Worm (Caenorhabditis elegans) whole organism, late embryonic: ENCODE measurements around the gene spe-36.
A peak's percentile ranks its signal among the peaks of the same experiment; 100 is the strongest.

Experiments
- C08G9.2 ChIP-seq: sonication (generic microtip); optimal IDR thresholded peaks from 2 replicates; lab custom pipeline; 2016; ENCODE audit warnings: mild to moderate bottlenecking, missing genetic modification characterization, moderate library complexity, missing compliant biosample characterization
- K09A11.1 ChIP-seq: sonication (generic microtip); optimal IDR thresholded peaks from 2 replicates; lab custom pipeline; 2017; ENCODE audit warnings: antibody characterized with exemption, mild to moderate bottlenecking, missing genetic modification characterization, missing compliant biosample characterization; ENCODE audit not compliant: insufficient read depth
- T23F11.4 ChIP-seq: fragments of 200-800 bp; sonication (Bioruptor generic); optimal IDR thresholded peaks from 2 replicates; lab custom pipeline; 2018; ENCODE audit warnings: mild to moderate bottlenecking, missing genetic modification characterization, missing compliant biosample characterization
- ahr-1 ChIP-seq: sonication (generic microtip); optimal IDR thresholded peaks from 2 replicates; lab custom pipeline; 2016; ENCODE audit warnings: missing genetic modification characterization, missing compliant biosample characterization
- ceh-14 ChIP-seq: sonication (generic microtip); optimal IDR thresholded peaks from 2 replicates; lab custom pipeline; 2016; ENCODE audit warnings: missing genotype, missing genetic modification characterization, missing compliant biosample characterization
- ceh-18 ChIP-seq: sonication (generic microtip); optimal IDR thresholded peaks from 2 replicates; lab custom pipeline; 2016; ENCODE audit warnings: missing genetic modification characterization, missing compliant biosample characterization
- ceh-19 ChIP-seq: fragments of 200-800 bp; sonication (Bioruptor generic); optimal IDR thresholded peaks from 2 replicates; lab custom pipeline; 2018; ENCODE audit warnings: mild to moderate bottlenecking, missing genetic modification characterization, missing compliant biosample characterization
- ceh-2 ChIP-seq: sonication (generic microtip); optimal IDR thresholded peaks from 2 replicates; lab custom pipeline; 2016; ENCODE audit warnings: missing genotype, missing genetic modification characterization, missing compliant biosample characterization
- ceh-24 ChIP-seq: sonication (generic microtip); optimal IDR thresholded peaks from 2 replicates; lab custom pipeline; 2016; ENCODE audit warnings: mild to moderate bottlenecking, missing genetic modification characterization, missing compliant biosample characterization
- ceh-30 ChIP-seq: fragments of 150-350 bp; optimal IDR thresholded peaks from 2 replicates; lab custom pipeline; 2014; ENCODE audit warnings: missing biosample characterization, missing genetic modification characterization
- ceh-31 ChIP-seq: sonication (generic microtip); optimal IDR thresholded peaks from 2 replicates; lab custom pipeline; 2016; ENCODE audit warnings: missing genetic modification characterization, missing compliant biosample characterization
- ceh-34 ChIP-seq: sonication (generic microtip); optimal IDR thresholded peaks from 2 replicates; lab custom pipeline; 2016; ENCODE audit warnings: mild to moderate bottlenecking, missing genetic modification characterization, missing compliant biosample characterization
- ceh-45 ChIP-seq: fragments of 200-800 bp; sonication (Bioruptor generic); IDR thresholded peaks from 2 replicates; pipeline ENCODE4 v1.3.6; 2022; ENCODE audit warnings: missing genetic modification reagents, missing genetic modification characterization, missing compliant biosample characterization
- ceh-6 ChIP-seq: fragments of 200-800 bp; sonication (Bioruptor generic); optimal IDR thresholded peaks from 2 replicates; lab custom pipeline; 2018; ENCODE audit warnings: mild to moderate bottlenecking, missing genetic modification characterization, missing compliant biosample characterization
- dmd-4 ChIP-seq: sonication (generic microtip); optimal IDR thresholded peaks from 2 replicates; lab custom pipeline; 2016; ENCODE audit warnings: borderline replicate concordance, missing genetic modification characterization, missing compliant biosample characterization
- elt-2 ChIP-seq: sonication (generic microtip); optimal IDR thresholded peaks from 2 replicates; lab custom pipeline; 2016; ENCODE audit warnings: missing genetic modification reagents, missing genetic modification characterization, missing compliant biosample characterization
- eyg-1 ChIP-seq: sonication (generic microtip); optimal IDR thresholded peaks from 2 replicates; lab custom pipeline; 2016; ENCODE audit warnings: missing genotype, missing genetic modification characterization, missing compliant biosample characterization
- fkh-6 ChIP-seq: sonication (generic microtip); optimal IDR thresholded peaks from 2 replicates; lab custom pipeline; 2016; ENCODE audit warnings: missing genetic modification characterization, missing compliant biosample characterization
- gmeb-2 ChIP-seq: sonication (generic microtip); optimal IDR thresholded peaks from 2 replicates; lab custom pipeline; 2016; ENCODE audit warnings: missing genetic modification characterization, inconsistent platforms, missing compliant biosample characterization
- hlh-13 ChIP-seq: fragments of 200-800 bp; sonication (Bioruptor generic); optimal IDR thresholded peaks from 2 replicates; lab custom pipeline; 2018; ENCODE audit warnings: mild to moderate bottlenecking, missing genetic modification characterization, missing compliant biosample characterization
- hlh-15 ChIP-seq: sonication (generic microtip); optimal IDR thresholded peaks from 2 replicates; lab custom pipeline; 2016; ENCODE audit warnings: missing genetic modification characterization, missing compliant biosample characterization
- hlh-6 ChIP-seq: sonication (generic microtip); optimal IDR thresholded peaks from 2 replicates; lab custom pipeline; 2016; ENCODE audit warnings: missing genotype, missing genetic modification characterization, missing compliant biosample characterization
- hlh-8 ChIP-seq: sonication (generic microtip); optimal IDR thresholded peaks from 2 replicates; lab custom pipeline; 2016; ENCODE audit warnings: missing genotype, missing genetic modification characterization, missing compliant biosample characterization
- nfya-1 ChIP-seq: sonication (generic microtip); optimal IDR thresholded peaks from 2 replicates; lab custom pipeline; 2017; ENCODE audit warnings: missing genetic modification characterization, mild to moderate bottlenecking, missing compliant biosample characterization, antibody characterized with exemption, moderate library complexity
- nhr-11 ChIP-seq: fragments of 150-350 bp; optimal IDR thresholded peaks from 2 replicates; lab custom pipeline; 2014; ENCODE audit warnings: missing biosample characterization, missing genetic modification characterization
- nhr-232 ChIP-seq: sonication (generic microtip); optimal IDR thresholded peaks from 2 replicates; lab custom pipeline; 2016; ENCODE audit warnings: missing genetic modification characterization, missing compliant biosample characterization
- npax-4 ChIP-seq: sonication (generic microtip); optimal IDR thresholded peaks from 2 replicates; lab custom pipeline; 2016; ENCODE audit warnings: missing genetic modification characterization, missing compliant biosample characterization
- pag-3 ChIP-seq: sonication (generic microtip); optimal IDR thresholded peaks from 2 replicates; lab custom pipeline; 2016; ENCODE audit warnings: missing compliant biosample characterization, missing genetic modification characterization, borderline replicate concordance
- pat-9 ChIP-seq: fragments of 200-800 bp; sonication (Bioruptor generic); optimal IDR thresholded peaks from 2 replicates; lab custom pipeline; 2018; ENCODE audit warnings: mild to moderate bottlenecking, missing genetic modification characterization, moderate library complexity, missing compliant biosample characterization
- pqm-1 ChIP-seq: sonication (generic microtip); optimal IDR thresholded peaks from 2 replicates; lab custom pipeline; 2016; ENCODE audit warnings: missing genetic modification characterization, missing compliant biosample characterization
- pros-1 ChIP-seq: fragments of 150-350 bp; optimal IDR thresholded peaks from 2 replicates; lab custom pipeline; 2014; ENCODE audit warnings: missing biosample characterization, missing genetic modification reagents, missing genetic modification characterization
- ref-2 ChIP-seq: sonication (generic microtip); optimal IDR thresholded peaks from 2 replicates; lab custom pipeline; 2016; ENCODE audit warnings: missing genetic modification characterization, missing compliant biosample characterization
- sdc-2 ChIP-seq: sonication (generic microtip); optimal IDR thresholded peaks from 2 replicates; lab custom pipeline; 2016; ENCODE audit warnings: missing genotype, missing genetic modification characterization, missing compliant biosample characterization
- sox-4 ChIP-seq: sonication (generic microtip); optimal IDR thresholded peaks from 2 replicates; lab custom pipeline; 2017; ENCODE audit warnings: mild to moderate bottlenecking, missing genetic modification characterization, inconsistent platforms, missing compliant biosample characterization
- syd-9 ChIP-seq: sonication (generic microtip); optimal IDR thresholded peaks from 2 replicates; lab custom pipeline; 2016; ENCODE audit warnings: mild to moderate bottlenecking, missing genetic modification characterization, moderate library complexity, missing compliant biosample characterization
- tbx-2 ChIP-seq: sonication (generic microtip); optimal IDR thresholded peaks from 2 replicates; lab custom pipeline; 2016; ENCODE audit warnings: missing genetic modification characterization, missing compliant biosample characterization
- tbx-7 ChIP-seq: sonication (generic microtip); optimal IDR thresholded peaks from 2 replicates; lab custom pipeline; 2016; ENCODE audit warnings: missing genotype, missing genetic modification characterization, missing compliant biosample characterization
- ttx-3 ChIP-seq: sonication (generic microtip); optimal IDR thresholded peaks from 2 replicates; lab custom pipeline; 2016; ENCODE audit warnings: missing genetic modification reagents, missing genetic modification characterization, missing compliant biosample characterization
- unc-42 ChIP-seq: sonication (generic microtip); optimal IDR thresholded peaks from 2 replicates; lab custom pipeline; 2016; ENCODE audit warnings: missing genotype, missing genetic modification characterization, missing compliant biosample characterization

The spe-36 gene

ce11 chrIV:11592820-11593219 lies 755 bp upstream of the spe-36 start (continued):
- TF ChIP-seq C08G9.2 (tag; lab: Kevin White, UChicago) (peak; percentile 55), ceh-18 (tag; lab: Kevin White, UChicago) (no peak), hlh-8 (tag; lab: Kevin White, UChicago) (no peak), dmd-4 (tag; lab: Kevin White, UChicago) (no peak), hlh-13 (no peak)

- no peak for TF ChIP-seq pag-3 (tag; lab: Kevin White, UChicago)
- no peak for TF ChIP-seq ceh-30 (tag; lab: Kevin White, UChicago)
- no peak for TF ChIP-seq gmeb-2
- no peak for TF ChIP-seq sdc-2
- TF ChIP-seq ceh-2 (tag; lab: Kevin White, UChicago), result no peak
- TF ChIP-seq ceh-34, result no peak
- no peak for TF ChIP-seq hlh-13
- no peak for TF ChIP-seq ahr-1 (tag; lab: Kevin White, UChicago)
- no peak for TF ChIP-seq pros-1 (tag; lab: Kevin White, UChicago)
- no peak for TF ChIP-seq T23F11.4 (GFP tag; lab: Kevin White, UChicago)
- TF ChIP-seq fkh-6 (tag; lab: Kevin White, UChicago), result no peak
- no peak for TF ChIP-seq eyg-1 (tag; lab: Kevin White, UChicago)
- no peak for TF ChIP-seq ceh-24 (tag; lab: Kevin White, UChicago)
Measured at ce11 chrIV:11586484-11586883, 5.6 kb downstream of the spe-36 start.

DNA sequence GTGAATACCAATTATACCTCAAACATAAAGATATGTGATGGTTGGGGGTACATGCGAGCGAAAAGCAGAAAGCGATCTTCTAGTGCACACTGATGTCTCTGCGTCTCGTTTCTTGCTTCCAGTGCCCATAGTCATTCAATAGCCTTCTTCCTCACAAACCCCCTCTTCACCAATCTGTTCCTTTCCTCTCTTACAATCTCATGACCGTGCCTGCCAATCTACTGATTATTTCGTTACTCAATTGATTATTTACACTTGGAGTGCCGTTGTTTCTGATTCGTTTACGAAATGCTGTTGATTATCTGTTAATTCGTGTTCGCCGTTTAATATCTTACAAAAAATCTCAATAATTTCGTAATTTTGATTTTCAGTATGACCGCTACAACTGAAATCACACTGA lies 7.2 kb downstream of the spe-36 start:
- TF ChIP-seq ceh-19 (GFP tag; lab: Kevin White, UChicago) (no peak), pqm-1 (tag; lab: Kevin White, UChicago) (no peak), sox-4 (no peak), dmd-4 (tag; lab: Kevin White, UChicago) (no peak), elt-2 (tag; lab: Kevin White, UChicago) (no peak), pat-9 (tag; lab: Kevin White, UChicago) (no peak), ceh-30 (tag; lab: Kevin White, UChicago) (no peak), ttx-3 (tag; lab: Kevin White, UChicago) (no peak), gmeb-2 (no peak), nhr-232 (tag; lab: Kevin White, UChicago) (no peak), npax-4 (tag; lab: Kevin White, UChicago) (no peak)

- no peak for TF ChIP-seq K09A11.1
- TF ChIP-seq ref-2, result peak; percentile 15
- no peak for TF ChIP-seq syd-9 (tag; lab: Kevin White, UChicago)
- TF ChIP-seq nhr-232 (tag; lab: Kevin White, UChicago), result peak; percentile 17
- TF ChIP-seq hlh-6 (tag; lab: Kevin White, UChicago), result no peak
- peak; percentile 40 for TF ChIP-seq nfya-1 (tag; lab: Kevin White, UChicago)
- TF ChIP-seq nhr-11 (tag; lab: Kevin White, UChicago), result no peak
- no peak for TF ChIP-seq fkh-6 (tag; lab: Kevin White, UChicago)
- peak; percentile 65 for TF ChIP-seq tbx-2 (tag; lab: Kevin White, UChicago)
- no peak for TF ChIP-seq unc-42 (tag; lab: Kevin White, UChicago)
- TF ChIP-seq elt-2 (tag; lab: Kevin White, UChicago), result peak; percentile 20
- 0 out of 2 replicates have a peak, but pooled peaks have one; percentile 37 for TF ChIP-seq ceh-45
- TF ChIP-seq npax-4 (tag; lab: Kevin White, UChicago), result no peak
- TF ChIP-seq tbx-7, result no peak
- TF ChIP-seq T23F11.4 (GFP tag; lab: Kevin White, UChicago), result peak; percentile 31
- TF ChIP-seq ceh-31 (tag; lab: Kevin White, UChicago), result peak; percentile 48
- TF ChIP-seq ceh-19 (GFP tag; lab: Kevin White, UChicago), result no peak
- TF ChIP-seq hlh-15, result no peak
- no peak for TF ChIP-seq dmd-4 (tag; lab: Kevin White, UChicago)
- peak; percentile 46 for TF ChIP-seq ceh-6
- no peak for TF ChIP-seq ceh-14 (tag; lab: Kevin White, UChicago)
Measured at ce11 chrIV:11583906-11584378, 8.1 kb downstream of the spe-36 start, which contains the start of gene F12F6.1. F12F6.1 (plus strand) TSS chrIV:11583956.
